Worm (Caenorhabditis elegans) whole organism, young adult: ENCODE results near the gene dct-18.

Experiments
- B0035.1 ChIP-seq: sonication (generic microtip); optimal IDR thresholded peaks from 2 replicates; lab custom pipeline; 2016; ENCODE audit warnings: missing genetic modification characterization, mild to moderate bottlenecking, missing compliant biosample characterization, missing genotype, missing genetic modification reagents
- F10E7.11 ChIP-seq: sonication (generic microtip); optimal IDR thresholded peaks from 2 replicates; lab custom pipeline; 2017; ENCODE audit warnings: mild to moderate bottlenecking, missing genetic modification characterization, moderate library complexity, missing compliant biosample characterization
- F33H1.4 ChIP-seq: fragments of 200-800 bp; sonication (Bioruptor generic); IDR thresholded peaks from 2 replicates; pipeline ENCODE4 v1.3.6; 2022; ENCODE audit warnings: missing genetic modification reagents, missing genetic modification characterization, missing compliant biosample characterization
- F37B4.10 ChIP-seq: fragments of 200-800 bp; sonication (Bioruptor generic); IDR thresholded peaks from 2 replicates; pipeline ENCODE4 v1.3.6; 2022; ENCODE audit warnings: missing genetic modification characterization, missing compliant biosample characterization
- F55B11.4 ChIP-seq: sonication (generic microtip); optimal IDR thresholded peaks from 2 replicates; lab custom pipeline; 2016; ENCODE audit warnings: missing compliant biosample characterization, missing genetic modification characterization, borderline replicate concordance; ENCODE audit not compliant: insufficient read depth
- F57A8.1 ChIP-seq: fragments of 200-800 bp; sonication (Bioruptor generic); optimal IDR thresholded peaks from 2 replicates; lab custom pipeline; 2018; ENCODE audit warnings: mild to moderate bottlenecking, missing genetic modification characterization, moderate library complexity, missing compliant biosample characterization
- K11D2.4 ChIP-seq: fragments of 200-800 bp; sonication (Bioruptor generic); IDR thresholded peaks from 2 replicates; pipeline ENCODE4 v1.3.6; 2022; ENCODE audit warnings: missing genetic modification reagents, missing genetic modification characterization, missing compliant biosample characterization
- T26A5.8 ChIP-seq: sonication (generic microtip); optimal IDR thresholded peaks from 2 replicates; lab custom pipeline; 2016; ENCODE audit warnings: missing genetic modification characterization, missing compliant biosample characterization
- Y56A3A.18 ChIP-seq: fragments of 200-800 bp; sonication (Bioruptor generic); IDR thresholded peaks from 2 replicates; pipeline ENCODE4 v1.3.6; 2022; ENCODE audit warnings: missing genetic modification reagents, missing genetic modification characterization, missing compliant biosample characterization
- Y79H2A.3 ChIP-seq: fragments of 200-800 bp; sonication (Bioruptor generic); conservative IDR thresholded peaks from 2 replicates; pipeline ENCODE4 v1.3.6; 2022; ENCODE audit warnings: missing genetic modification reagents, missing genetic modification characterization, missing compliant biosample characterization
- ZK185.1 ChIP-seq: sonication (generic microtip); optimal IDR thresholded peaks from 2 replicates; lab custom pipeline; 2016; ENCODE audit warnings: mild to moderate bottlenecking, missing genetic modification characterization, missing compliant biosample characterization; ENCODE audit not compliant: poor library complexity, severe bottlenecking
- akir-1 ChIP-seq: fragments of 200-800 bp; sonication (Bioruptor generic); optimal IDR thresholded peaks from 2 replicates; lab custom pipeline; 2018; ENCODE audit warnings: mild to moderate bottlenecking, missing genetic modification characterization, moderate library complexity, missing compliant biosample characterization
- ama-1 ChIP-seq, 3 experiments: fragments of 150-350 bp in 1 of 3; sonication (generic microtip) in 2 of 3; optimal IDR thresholded peaks; 2 replicates each; lab custom pipeline; 2014 to 2018; ENCODE audit warnings: missing biosample characterization in 2 of 3, missing genetic modification characterization in 2 of 3, missing genetic modification reagents in 2 of 3
- aptf-3 ChIP-seq: fragments of 200-800 bp; sonication (Bioruptor generic); IDR thresholded peaks from 2 replicates; pipeline ENCODE4 v1.3.6; 2022; ENCODE audit warnings: missing genetic modification characterization, missing compliant biosample characterization
- bed-1 ChIP-seq: fragments of 200-800 bp; sonication (Bioruptor generic); IDR thresholded peaks from 2 replicates; pipeline ENCODE4 v1.3.6; 2022; ENCODE audit warnings: missing genetic modification reagents, missing genetic modification characterization, missing compliant biosample characterization
- ceh-58 ChIP-seq: fragments of 200-800 bp; sonication (Bioruptor generic); IDR thresholded peaks from 2 replicates; pipeline ENCODE4 v1.3.6; 2022; ENCODE audit warnings: missing genetic modification characterization, missing compliant biosample characterization
- chd-7 ChIP-seq: sonication (generic microtip); optimal IDR thresholded peaks from 2 replicates; lab custom pipeline; 2016; ENCODE audit warnings: mild to moderate bottlenecking, missing genetic modification characterization, moderate library complexity, missing compliant biosample characterization
- dpl-1 ChIP-seq: fragments of 150-350 bp; optimal IDR thresholded peaks from 2 replicates; lab custom pipeline; 2014; ENCODE audit warnings: missing biosample characterization, missing genetic modification reagents, missing genetic modification characterization
- efl-1 ChIP-seq: fragments of 150-350 bp; optimal IDR thresholded peaks from 2 replicates; lab custom pipeline; 2014; ENCODE audit warnings: missing biosample characterization, missing genetic modification reagents, missing genetic modification characterization
- ets-4 ChIP-seq: fragments of 200-800 bp; sonication (Bioruptor generic); optimal IDR thresholded peaks from 2 replicates; lab custom pipeline; 2018; ENCODE audit warnings: mild to moderate bottlenecking, missing genetic modification characterization, missing compliant biosample characterization
- fkh-3 ChIP-seq: sonication (generic microtip); optimal IDR thresholded peaks from 2 replicates; lab custom pipeline; 2016; ENCODE audit warnings: mild to moderate bottlenecking, missing genetic modification characterization, missing compliant biosample characterization
- hlh-12 ChIP-seq: sonication (generic microtip); optimal IDR thresholded peaks from 2 replicates; lab custom pipeline; 2016; ENCODE audit warnings: missing genetic modification characterization, missing compliant biosample characterization
- hmg-1.2 ChIP-seq: fragments of 200-800 bp; sonication (Bioruptor generic); IDR thresholded peaks from 2 replicates; pipeline ENCODE4 v1.3.6; 2022; ENCODE audit warnings: missing genetic modification reagents, missing genetic modification characterization, missing compliant biosample characterization
- hmg-20 ChIP-seq: fragments of 200-800 bp; sonication (Bioruptor generic); IDR thresholded peaks from 2 replicates; pipeline ENCODE4 v1.3.6; 2022; ENCODE audit warnings: missing genetic modification reagents, missing genetic modification characterization, missing compliant biosample characterization
- let-607 ChIP-seq, 2 experiments: fragments of 200-800 bp in 1 of 2; sonication (Bioruptor generic) in 1 of 2; sonication (generic microtip) in 1 of 2; optimal IDR thresholded peaks; 2 replicates each; lab custom pipeline; 2016 to 2018; ENCODE audit warnings: mild to moderate bottlenecking in 2 of 2, missing compliant biosample characterization in 2 of 2, missing genetic modification characterization in 2 of 2, moderate library complexity in 2 of 2, missing genotype in 1 of 2
- lin-54 ChIP-seq: fragments of 200-800 bp; sonication (Bioruptor generic); optimal IDR thresholded peaks from 2 replicates; lab custom pipeline; 2018; ENCODE audit warnings: mild to moderate bottlenecking, missing genetic modification characterization, missing compliant biosample characterization
- lsy-27 ChIP-seq: sonication (generic microtip); optimal IDR thresholded peaks from 2 replicates; lab custom pipeline; 2017; ENCODE audit warnings: missing genetic modification characterization, mild to moderate bottlenecking, missing compliant biosample characterization, antibody characterized with exemption, missing genotype, borderline replicate concordance; ENCODE audit not compliant: insufficient read depth
- nfya-2 ChIP-seq: fragments of 200-800 bp; sonication (Bioruptor generic); IDR thresholded peaks from 2 replicates; pipeline ENCODE4 v1.3.6; 2022; ENCODE audit warnings: missing genetic modification reagents, missing genetic modification characterization, missing compliant biosample characterization
- nhr-179 ChIP-seq: sonication (generic microtip); optimal IDR thresholded peaks from 2 replicates; lab custom pipeline; 2016; ENCODE audit warnings: mild to moderate bottlenecking, missing genetic modification characterization, missing compliant biosample characterization
- nhr-80 ChIP-seq: sonication (generic microtip); optimal IDR thresholded peaks from 2 replicates; lab custom pipeline; 2016; ENCODE audit warnings: missing genetic modification characterization, missing compliant biosample characterization
- repo-1 ChIP-seq: sonication (generic microtip); optimal IDR thresholded peaks from 2 replicates; lab custom pipeline; 2017; ENCODE audit warnings: mild to moderate bottlenecking, missing genetic modification characterization, missing compliant biosample characterization
- rpc-1 ChIP-seq, 2 experiments: fragments of 150-350 bp in 1 of 2; sonication (generic microtip) in 1 of 2; optimal IDR thresholded peaks; 2 replicates each; lab custom pipeline; 2014 to 2018; ENCODE audit warnings: missing biosample characterization in 1 of 2, missing genetic modification characterization in 1 of 2, missing genetic modification reagents in 1 of 2, missing genotype in 1 of 2
- snpc-1.1 ChIP-seq: sonication (generic microtip); optimal IDR thresholded peaks from 2 replicates; lab custom pipeline; 2017; ENCODE audit warnings: missing genetic modification characterization, mild to moderate bottlenecking, missing compliant biosample characterization, antibody characterized with exemption, moderate library complexity, missing genotype, missing genetic modification reagents; ENCODE audit not compliant: insufficient read depth
- snpc-4 ChIP-seq, 5 experiments: fragments of 150-350 bp in 1 of 5; sonication (generic microtip) in 4 of 5; optimal IDR thresholded peaks; 2 replicates each; lab custom pipeline; 2014 to 2018; ENCODE audit warnings: missing genetic modification characterization in 5 of 5, missing biosample characterization in 3 of 5, antibody characterized with exemption in 2 of 5, mild to moderate bottlenecking in 2 of 5, missing compliant biosample characterization in 2 of 5, missing genotype in 2 of 5, moderate library complexity in 2 of 5, missing genetic modification reagents in 1 of 5
- sptf-2 ChIP-seq: fragments of 200-800 bp; sonication (Bioruptor generic); optimal IDR thresholded peaks from 2 replicates; lab custom pipeline; 2018; ENCODE audit warnings: mild to moderate bottlenecking, missing genetic modification characterization, missing compliant biosample characterization
- tbx-9 ChIP-seq: sonication (generic microtip); optimal IDR thresholded peaks from 2 replicates; lab custom pipeline; 2016; ENCODE audit warnings: borderline replicate concordance, missing genetic modification characterization, inconsistent platforms, missing compliant biosample characterization
- unc-62 ChIP-seq: fragments of 150-350 bp; optimal IDR thresholded peaks from 2 replicates; lab custom pipeline; 2014; ENCODE audit warnings: missing biosample characterization, missing genetic modification reagents, missing genetic modification characterization
- xnd-1 ChIP-seq: sonication (generic microtip); optimal IDR thresholded peaks from 2 replicates; lab custom pipeline; 2016; ENCODE audit warnings: missing genotype, missing genetic modification reagents, missing genetic modification characterization, missing compliant biosample characterization
- zim-3 ChIP-seq: sonication (generic microtip); optimal IDR thresholded peaks from 2 replicates; lab custom pipeline; 2017; ENCODE audit warnings: mild to moderate bottlenecking, missing genetic modification characterization, moderate library complexity, missing compliant biosample characterization
- ztf-25 ChIP-seq: fragments of 200-800 bp; sonication (Bioruptor generic); IDR thresholded peaks from 2 replicates; pipeline ENCODE4 v1.3.6; 2022; ENCODE audit warnings: missing genetic modification reagents, missing genetic modification characterization, missing compliant biosample characterization
- ztf-3 ChIP-seq: fragments of 200-800 bp; sonication (Bioruptor generic); optimal IDR thresholded peaks from 2 replicates; lab custom pipeline; 2018; ENCODE audit warnings: mild to moderate bottlenecking, missing genetic modification characterization, missing compliant biosample characterization

The dct-18 gene

DNA sequence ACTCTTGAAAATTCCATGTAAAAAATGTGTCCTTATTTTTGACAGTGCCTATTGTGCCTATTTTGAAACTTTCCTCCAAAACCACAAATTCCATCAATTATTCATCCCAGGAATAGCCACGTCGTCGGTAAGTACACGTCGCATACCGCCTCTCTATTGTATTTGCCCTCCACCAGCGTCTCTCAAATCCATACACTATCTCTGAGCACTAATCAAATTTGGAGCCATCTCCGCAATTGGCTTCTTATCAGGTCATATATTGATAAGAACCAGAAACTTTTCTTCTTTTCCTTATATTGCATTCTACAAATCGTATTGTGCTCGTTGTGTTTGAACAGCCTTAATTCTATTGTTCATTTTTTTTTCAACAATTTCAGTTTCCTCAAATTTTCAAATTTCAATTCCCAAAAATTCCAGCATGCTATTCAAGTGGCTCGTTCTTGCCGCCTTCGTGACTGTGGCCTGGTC, at the start of gene dct-18:
dct-18 (plus strand) TSS at position 418 of the 468 bp plus-strand sequence.
- TF ChIP-seq F57A8.1 (GFP tag; lab: Kevin White, UChicago) (no peak), hmg-1.2 (GFP tag; lab: Robert Waterston, UW) (no peak), K11D2.4 (GFP tag; lab: Robert Waterston, UW) (no peak), bed-1 (no peak), aptf-3 (GFP tag; lab: Robert Waterston, UW) (no peak), efl-1 (GFP tag; lab: Kevin White, UChicago) (no peak), nhr-80 (tag; lab: Kevin White, UChicago) (peak; percentile 77), let-607 (tag; optimal IDR thresholded peaks at IDR 0.05; lab: Kevin White, UChicago) (peak; percentile 47 to 60), F55B11.4 (tag; lab: Kevin White, UChicago) (no peak), nhr-179 (tag; lab: Kevin White, UChicago) (no peak), lin-54 (GFP tag; lab: Kevin White, UChicago) (no peak), repo-1 (tag; lab: Kevin White, UChicago) (no peak), ets-4 (GFP tag; lab: Kevin White, UChicago) (peak; percentile 1), tbx-9 (tag; lab: Kevin White, UChicago) (no peak), snpc-1.1 (tag; lab: Kevin White, UChicago) (no peak), lsy-27 (tag; lab: Kevin White, UChicago) (no peak)

ce11 chrII:12884972-12885371, 46.7 kb upstream of the dct-18 start, which contains the start of gene sra-14:
Gene sra-14 (plus strand): TSS chrII:12885272.
- TF ChIP-seq rpc-1 (optimal IDR thresholded peaks at IDR 0.05; lab: Kevin White, UChicago) (no peak), rpc-1 (tag; optimal IDR thresholded peaks at IDR 0.05; lab: Kevin White, UChicago) (no peak), ztf-3 (no peak), ama-1 (optimal IDR thresholded peaks at IDR 0.05; lab: Kevin White, UChicago) (no peak), ama-1 (GFP tag; optimal IDR thresholded peaks at IDR 0.05; lab: Kevin White, UChicago) (no peak), B0035.1 (tag; lab: Kevin White, UChicago) (no peak), hmg-20 (GFP tag; lab: Robert Waterston, UW) (no peak), hmg-1.2 (GFP tag; lab: Robert Waterston, UW) (no peak), dpl-1 (GFP tag; lab: Kevin White, UChicago) (no peak), bed-1 (no peak), T26A5.8 (tag; lab: Kevin White, UChicago) (no peak), nhr-80 (tag; lab: Kevin White, UChicago) (no peak), Y56A3A.18 (GFP tag; lab: Robert Waterston, UW) (no peak), ztf-25 (GFP tag; lab: Robert Waterston, UW) (no peak), nfya-2 (GFP tag; lab: Robert Waterston, UW) (no peak), chd-7 (no peak), xnd-1 (no peak)

- TF ChIP-seq hlh-12 (tag; lab: Kevin White, UChicago), result no peak
Observed at ce11 chrII:12888471-12888870, 43.2 kb upstream of the dct-18 start, which contains the start of gene F35C5.3. Gene F35C5.3 (plus strand): TSS chrII:12888771.

ce11 chrII:12892407-12892806, 39.3 kb upstream of the dct-18 start:
- TF ChIP-seq ets-4 (GFP tag; lab: Kevin White, UChicago) (no peak), unc-62 (GFP tag; lab: Kevin White, UChicago) (peak; percentile 1), zim-3 (no peak), F33H1.4 (GFP tag; lab: Robert Waterston, UW) (no peak), Y79H2A.3 (GFP tag; lab: Robert Waterston, UW) (no peak), nhr-80 (tag; lab: Kevin White, UChicago) (peak; percentile 39), F37B4.10 (GFP tag; lab: Robert Waterston, UW) (no peak), akir-1 (GFP tag; lab: Kevin White, UChicago) (no peak), snpc-4 (GFP tag; optimal IDR thresholded peaks at IDR 0.05; lab: Kevin White, UChicago) (no peak), snpc-4 (tag; optimal IDR thresholded peaks at IDR 0.05; lab: Kevin White, UChicago) (peak in 1 of 4 experiments; percentile 36), sptf-2 (GFP tag; lab: Kevin White, UChicago) (no peak), F10E7.11 (tag; lab: Kevin White, UChicago) (no peak), ceh-58 (GFP tag; lab: Robert Waterston, UW) (no peak), fkh-3 (tag; lab: Kevin White, UChicago) (no peak), K11D2.4 (GFP tag; lab: Robert Waterston, UW) (no peak), rpc-1 (optimal IDR thresholded peaks at IDR 0.05; lab: Kevin White, UChicago) (no peak), rpc-1 (tag; optimal IDR thresholded peaks at IDR 0.05; lab: Kevin White, UChicago) (no peak), ZK185.1 (tag; lab: Kevin White, UChicago) (no peak)
